Worm (Caenorhabditis elegans) whole organism, young adult: ENCODE measurements around the gene C04B4.1.

ENCODE experiments used
- K11D2.4 ChIP-seq: fragments of 200-800 bp; sonication (Bioruptor generic); IDR thresholded peaks from 2 replicates; pipeline ENCODE4 v1.3.6; 2022; ENCODE audit warnings: missing genetic modification reagents, missing genetic modification characterization, missing compliant biosample characterization
- ama-1 ChIP-seq, 3 experiments: fragments of 150-350 bp in 1 of 3; sonication (generic microtip) in 2 of 3; optimal IDR thresholded peaks; 2 replicates each; lab custom pipeline; 2014 to 2018; ENCODE audit warnings: missing biosample characterization in 2 of 3, missing genetic modification characterization in 2 of 3, missing genetic modification reagents in 2 of 3
- attf-5 ChIP-seq: fragments of 200-800 bp; sonication (Bioruptor generic); optimal IDR thresholded peaks from 2 replicates; lab custom pipeline; 2018; ENCODE audit warnings: mild to moderate bottlenecking, missing genetic modification characterization, missing compliant biosample characterization
- ceh-58 ChIP-seq: fragments of 200-800 bp; sonication (Bioruptor generic); IDR thresholded peaks from 2 replicates; pipeline ENCODE4 v1.3.6; 2022; ENCODE audit warnings: missing genetic modification characterization, missing compliant biosample characterization
- hlh-12 ChIP-seq: sonication (generic microtip); optimal IDR thresholded peaks from 2 replicates; lab custom pipeline; 2016; ENCODE audit warnings: missing genetic modification characterization, missing compliant biosample characterization
- lag-1 ChIP-seq: fragments of 200-800 bp; sonication (Bioruptor generic); IDR thresholded peaks from 2 replicates; pipeline ENCODE4 v1.3.6; 2022; ENCODE audit warnings: missing genetic modification reagents, missing genetic modification characterization, missing compliant biosample characterization
- lir-1 ChIP-seq: fragments of 200-800 bp; sonication (Bioruptor generic); conservative IDR thresholded peaks from 2 replicates; pipeline ENCODE4 v1.3.6; 2022; ENCODE audit warnings: missing genetic modification reagents, missing genetic modification characterization, missing compliant biosample characterization
- pbrm-1 ChIP-seq: fragments of 200-800 bp; sonication (Bioruptor generic); IDR thresholded peaks from 2 replicates; pipeline ENCODE4 v1.3.6; 2022; ENCODE audit warnings: missing genetic modification reagents, missing genetic modification characterization, missing compliant biosample characterization
- rec-8 ChIP-seq, 2 experiments: sonication (generic microtip); optimal IDR thresholded peaks; 2 replicates each; lab custom pipeline; 2016; ENCODE audit warnings: mild to moderate bottlenecking in 2 of 2, missing genetic modification characterization in 2 of 2, missing genetic modification reagents in 2 of 2, missing genotype in 2 of 2, missing biosample characterization in 1 of 2, missing compliant biosample characterization in 1 of 2, moderate library complexity in 1 of 2
- unc-130 ChIP-seq: sonication (generic microtip); optimal IDR thresholded peaks from 2 replicates; lab custom pipeline; 2016; ENCODE audit warnings: missing genetic modification reagents, missing genetic modification characterization, missing compliant biosample characterization
- unc-62 ChIP-seq: fragments of 150-350 bp; optimal IDR thresholded peaks from 2 replicates; lab custom pipeline; 2014; ENCODE audit warnings: missing biosample characterization, missing genetic modification reagents, missing genetic modification characterization

DNA sequence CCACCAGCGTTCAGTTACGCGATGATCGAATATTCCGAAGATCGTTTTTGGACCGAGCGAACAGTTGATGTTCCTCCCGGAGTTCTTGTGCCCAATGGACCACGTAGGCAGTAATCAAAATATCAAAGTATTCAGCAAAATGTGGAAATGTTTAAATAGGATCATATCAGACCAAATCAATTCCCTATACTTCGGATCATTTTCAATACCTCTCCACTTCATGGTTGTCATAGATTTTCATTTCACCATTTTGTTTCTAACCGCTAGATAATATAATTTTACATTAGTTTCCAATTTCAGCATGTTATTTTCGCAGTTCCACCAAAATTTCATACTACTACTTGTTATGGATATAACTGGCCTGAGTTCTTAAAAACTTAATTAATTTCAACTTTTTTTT lies 37.0 kb downstream of the C04B4.1 start:
- TF ChIP-seq pbrm-1 (GFP tag; lab: Robert Waterston, UW) (no peak), ama-1 (optimal IDR thresholded peaks at IDR 0.05; lab: Kevin White, UChicago) (no peak), ama-1 (GFP tag; optimal IDR thresholded peaks at IDR 0.05; lab: Kevin White, UChicago) (no peak), hlh-12 (no peak), unc-130 (GFP tag; lab: Kevin White, UChicago) (no peak), lir-1 (no peak), rec-8 (tag; optimal IDR thresholded peaks at IDR 0.05; lab: Kevin White, UChicago) (no peak), attf-5 (GFP tag; lab: Kevin White, UChicago) (no peak), ceh-58 (GFP tag; lab: Robert Waterston, UW) (no peak), lag-1 (GFP tag; lab: Robert Waterston, UW) (no peak), K11D2.4 (no peak), unc-62 (GFP tag; lab: Kevin White, UChicago) (no peak)
